Fruit fly (Drosophila melanogaster) whole organism, embryonic: ENCODE data around the gene Cnb.

Source experiments
- CG10321 ChIP-seq: fragments of 200-800 bp; sonication (Bioruptor generic); IDR thresholded peaks from 2 replicates; pipeline ENCODE4 v1.3.6; 2022; ENCODE audit warnings: missing biosample characterization, missing genetic modification characterization
- CG10431 ChIP-seq: fragments of 200-800 bp; sonication (Bioruptor generic); optimal IDR thresholded peaks from 3 replicates; lab custom pipeline; 2018; ENCODE audit warnings: missing biosample characterization, mild to moderate bottlenecking, missing genetic modification characterization
- CG10543 ChIP-seq: fragments of 200-800 bp; sonication (Bioruptor generic); optimal IDR thresholded peaks from 3 replicates; lab custom pipeline; 2017; ENCODE audit warnings: missing biosample characterization, mild to moderate bottlenecking, missing genetic modification characterization, moderate library complexity
- CG1233 ChIP-seq: fragments of 200-800 bp; sonication (Bioruptor generic); optimal IDR thresholded peaks from 4 replicates; lab custom pipeline; 2018; ENCODE audit warnings: missing biosample characterization, mild to moderate bottlenecking, missing genetic modification characterization
- CG13775 ChIP-seq: fragments of 200-800 bp; sonication (Bioruptor generic); optimal IDR thresholded peaks from 3 replicates; lab custom pipeline; 2017; ENCODE audit warnings: missing biosample characterization, mild to moderate bottlenecking, missing genetic modification characterization
- CG14860 ChIP-seq: fragments of 200-800 bp; sonication (Bioruptor generic); IDR thresholded peaks from 3 replicates; pipeline ENCODE4 v1.3.6; 2022; ENCODE audit warnings: missing biosample characterization, missing genetic modification characterization; ENCODE audit not compliant: partially characterized antibody
- CG17802 ChIP-seq: fragments of 200-800 bp; sonication (Bioruptor generic); optimal IDR thresholded peaks from 2 replicates; lab custom pipeline; 2018; ENCODE audit warnings: missing biosample characterization, mild to moderate bottlenecking, missing genetic modification characterization, moderate library complexity
- CG2889 ChIP-seq: fragments of 200-800 bp; sonication (Bioruptor generic); IDR thresholded peaks from 3 replicates; pipeline ENCODE4 v1.3.6; 2022; ENCODE audit warnings: missing biosample characterization, missing genetic modification characterization
- CG30431 ChIP-seq: fragments of 200-800 bp; sonication (Bioruptor generic); optimal IDR thresholded peaks from 2 replicates; lab custom pipeline; 2017; ENCODE audit warnings: missing biosample characterization, missing genetic modification characterization
- CG4404 ChIP-seq: fragments of 200-800 bp; sonication (Bioruptor generic); IDR thresholded peaks from 2 replicates; pipeline ENCODE4 v1.3.6; 2022; ENCODE audit warnings: missing biosample characterization, missing genetic modification characterization
- CG7987 ChIP-seq: fragments of 200-800 bp; sonication (Bioruptor generic); optimal IDR thresholded peaks from 2 replicates; lab custom pipeline; 2018; ENCODE audit warnings: missing biosample characterization, mild to moderate bottlenecking, missing genetic modification characterization, moderate library complexity
- CG8478 ChIP-seq: fragments of >200 bp; optimal IDR thresholded peaks from 2 replicates; lab custom pipeline; 2018
- Dad ChIP-seq: fragments of 200-800 bp; sonication (Bioruptor generic); optimal IDR thresholded peaks from 3 replicates; lab custom pipeline; 2016; ENCODE audit warnings: missing biosample characterization, missing genetic modification characterization
- Ets65A ChIP-seq: fragments of 200-800 bp; sonication (Bioruptor generic); peaks from one replicate; lab custom pipeline; 2016; ENCODE audit warnings: missing biosample characterization, missing genetic modification characterization
- Ets97D ChIP-seq: fragments of 200-800 bp; sonication (Bioruptor generic); optimal IDR thresholded peaks from 3 replicates; lab custom pipeline; 2016; ENCODE audit warnings: missing biosample characterization, missing genetic modification characterization
- Fer3 ChIP-seq: fragments of 200-800 bp; sonication (Bioruptor generic); optimal IDR thresholded peaks from 2 replicates; lab custom pipeline; 2018; ENCODE audit warnings: missing biosample characterization, mild to moderate bottlenecking, missing genetic modification characterization, moderate library complexity
- HHEX ChIP-seq: fragments of 200-800 bp; sonication (Bioruptor generic); optimal IDR thresholded peaks from 3 replicates; lab custom pipeline; 2017; ENCODE audit warnings: missing biosample characterization, mild to moderate bottlenecking, missing genetic modification characterization, missing genetic modification reagents
- HLH4C ChIP-seq: fragments of 200-800 bp; sonication (Bioruptor generic); IDR thresholded peaks from 3 replicates; pipeline ENCODE4 v1.3.6; 2022; ENCODE audit warnings: missing biosample characterization, missing genetic modification characterization; ENCODE audit not compliant: partially characterized antibody
- Hsf ChIP-seq: fragments of 200-800 bp; sonication (Bioruptor generic); optimal IDR thresholded peaks from 3 replicates; lab custom pipeline; 2016; ENCODE audit warnings: missing biosample characterization, missing genetic modification characterization
- Kr ChIP-seq: fragments of 200-800 bp; sonication (Bioruptor generic); optimal IDR thresholded peaks from 2 replicates; lab custom pipeline; 2017; ENCODE audit warnings: missing biosample characterization, mild to moderate bottlenecking, missing genetic modification characterization
- Myb ChIP-seq: fragments of 200-800 bp; sonication (Bioruptor generic); optimal IDR thresholded peaks from 2 replicates; lab custom pipeline; 2016; ENCODE audit warnings: missing biosample characterization, missing genetic modification characterization
- NC2α ChIP-seq: fragments of 200-800 bp; sonication (Bioruptor generic); optimal IDR thresholded peaks from 2 replicates; lab custom pipeline; 2016; ENCODE audit warnings: missing biosample characterization, missing genetic modification characterization
- Opbp ChIP-seq: fragments of 200-800 bp; sonication (Bioruptor generic); IDR thresholded peaks from 3 replicates; pipeline ENCODE4 v1.3.6; 2022; ENCODE audit warnings: missing biosample characterization, missing genetic modification characterization; ENCODE audit not compliant: partially characterized antibody
- ap ChIP-seq: fragments of 200-800 bp; sonication (Bioruptor generic); IDR thresholded peaks from 2 replicates; pipeline ENCODE4 v1.3.6; 2022; ENCODE audit warnings: missing biosample characterization, missing genetic modification characterization
- crol ChIP-seq: fragments of 200-800 bp; sonication (Bioruptor generic); IDR thresholded peaks from 2 replicates; pipeline ENCODE4 v1.3.6; 2022; ENCODE audit warnings: missing biosample characterization, missing genetic modification characterization
- fu2 ChIP-seq: fragments of 200-800 bp; sonication (Bioruptor generic); optimal IDR thresholded peaks from 2 replicates; lab custom pipeline; 2016; ENCODE audit warnings: missing biosample characterization, missing genetic modification characterization
- gcm2 ChIP-seq: fragments of 200-800 bp; sonication (Bioruptor generic); optimal IDR thresholded peaks from 2 replicates; lab custom pipeline; 2016; ENCODE audit warnings: missing biosample characterization, missing genetic modification characterization
- ham ChIP-seq: fragments of 200-800 bp; sonication (Bioruptor generic); IDR thresholded peaks from 2 replicates; pipeline ENCODE4 v1.3.6; 2022; ENCODE audit warnings: missing biosample characterization, missing genetic modification characterization
- hb ChIP-seq: fragments of 200-800 bp; sonication (Bioruptor generic); IDR thresholded peaks from 3 replicates; pipeline ENCODE4 v1.3.6; 2022; ENCODE audit warnings: missing biosample characterization, missing genetic modification characterization; ENCODE audit not compliant: partially characterized antibody
- hkb ChIP-seq, 2 experiments: fragments of 200-800 bp in 1 of 2; fragments of >200 bp in 1 of 2; sonication (Bioruptor generic) in 1 of 2; IDR thresholded peaks in 1 of 2; optimal IDR thresholded peaks in 1 of 2; 2 replicates each; pipeline versions ENCODE4 v1.3.6 to Lab custom; 2017 to 2022; ENCODE audit warnings: missing biosample characterization in 1 of 2, missing genetic modification characterization in 1 of 2
- lab ChIP-seq: fragments of 200-800 bp; sonication (Bioruptor generic); optimal IDR thresholded peaks from 3 replicates; lab custom pipeline; 2017; ENCODE audit warnings: missing biosample characterization, missing genetic modification characterization, mild to moderate bottlenecking, moderate library complexity, missing genetic modification reagents
- mld ChIP-seq: fragments of 200-800 bp; sonication (Bioruptor generic); IDR thresholded peaks from 3 replicates; pipeline ENCODE4 v1.3.6; 2022; ENCODE audit warnings: missing biosample characterization, missing genetic modification characterization; ENCODE audit not compliant: partially characterized antibody
- nerfin-2 ChIP-seq: fragments of 200-800 bp; sonication (Bioruptor generic); IDR thresholded peaks from 2 replicates; pipeline ENCODE4 v1.3.6; 2022; ENCODE audit warnings: missing biosample characterization, missing genetic modification characterization; ENCODE audit not compliant: partially characterized antibody
- pan ChIP-seq, 4 experiments: fragments of >200 bp in 3 of 4; fragments of 200-800 bp in 1 of 4; sonication (Bioruptor generic) in 1 of 4; optimal IDR thresholded peaks in 3 of 4; IDR thresholded peaks in 1 of 4; 2 replicates each; pipeline versions ENCODE4 v1.3.6 to Lab custom; 2017 to 2022; ENCODE audit warnings: missing biosample characterization in 2 of 4, missing genetic modification characterization in 2 of 4, mixed read lengths in 1 of 4
- pb ChIP-seq: fragments of 200-800 bp; sonication (Bioruptor generic); optimal IDR thresholded peaks from 3 replicates; lab custom pipeline; 2016; ENCODE audit warnings: missing biosample characterization, missing genetic modification characterization
- repo ChIP-seq: fragments of 200-800 bp; sonication (Bioruptor generic); optimal IDR thresholded peaks from 2 replicates; lab custom pipeline; 2016; ENCODE audit warnings: missing biosample characterization, missing genetic modification characterization
- run ChIP-seq: fragments of 200-800 bp; sonication (Bioruptor generic); optimal IDR thresholded peaks from 3 replicates; lab custom pipeline; 2018; ENCODE audit warnings: missing biosample characterization, mild to moderate bottlenecking, missing genetic modification characterization
- shn ChIP-seq: fragments of 200-800 bp; sonication (Bioruptor generic); optimal IDR thresholded peaks from 3 replicates; lab custom pipeline; 2016; ENCODE audit warnings: missing biosample characterization, missing genetic modification characterization
- tna ChIP-seq: fragments of 200-800 bp; sonication (Bioruptor generic); IDR thresholded peaks from 2 replicates; pipeline ENCODE4 v1.3.6; 2022; ENCODE audit warnings: missing biosample characterization, missing genetic modification characterization; ENCODE audit not compliant: partially characterized antibody
- trh ChIP-seq: fragments of 200-800 bp; sonication (Bioruptor generic); optimal IDR thresholded peaks from 2 replicates; lab custom pipeline; 2016; ENCODE audit warnings: missing biosample characterization, missing genetic modification characterization
- vfl ChIP-seq: fragments of 200-800 bp; sonication (Bioruptor generic); optimal IDR thresholded peaks from 2 replicates; lab custom pipeline; 2016; ENCODE audit warnings: missing biosample characterization, missing genetic modification characterization
- zf30C ChIP-seq: fragments of 200-800 bp; sonication (Bioruptor generic); optimal IDR thresholded peaks from 3 replicates; lab custom pipeline; 2018; ENCODE audit warnings: missing biosample characterization, mild to moderate bottlenecking, missing genetic modification characterization

Gene Cnb

dm6 chr3L:1947463-1948126 is at the start of gene Cnb, which contains the start of gene mu2 (continued):
- TF ChIP-seq shn (GFP tag; lab: Kevin White, UChicago), result peak; percentile 15
- TF ChIP-seq Hsf (GFP tag; lab: Kevin White, UChicago), result peak; percentile 22
- no peak for TF ChIP-seq trh (GFP tag; lab: Kevin White, UChicago)
- no peak for TF ChIP-seq Myb (GFP tag; lab: Kevin White, UChicago)
- no peak for TF ChIP-seq HHEX (GFP tag; lab: Kevin White, UChicago)
- peak; percentile 19 for TF ChIP-seq fu2 (GFP tag; lab: Kevin White, UChicago)
- TF ChIP-seq ham (GFP tag; lab: Robert Waterston, UW), result no peak
- no peak for TF ChIP-seq vfl
- TF ChIP-seq HLH4C (GFP tag; lab: Robert Waterston, UW), result peak; percentile 72
- TF ChIP-seq Opbp (GFP tag; lab: Robert Waterston, UW), result peak; percentile 78; the same call in 2 of the 3 replicates
- peak; percentile 51 for TF ChIP-seq Ets97D (GFP tag; lab: Kevin White, UChicago)
- TF ChIP-seq CG13775 (GFP tag; lab: Kevin White, UChicago), result peak; percentile 35
- no peak for TF ChIP-seq CG1233 (GFP tag; lab: Kevin White, UChicago)
- no peak for TF ChIP-seq CG8478
- TF ChIP-seq CG10431 (GFP tag; lab: Kevin White, UChicago), result no peak
- peak; percentile 21; the same call in 1 of the 2 replicates for TF ChIP-seq tna
- 0 out of 2 replicates have a peak, but pooled peaks have one; percentile 32 for TF ChIP-seq CG10321 (GFP tag; lab: Robert Waterston, UW)
- no peak for TF ChIP-seq pan (optimal IDR thresholded peaks at IDR 0.05; lab: Kevin White, UChicago)
- no peak for TF ChIP-seq pan (GFP tag; optimal IDR thresholded peaks at IDR 0.05 in 1 of 2, IDR thresholded peaks at IDR 0.05 in 1 of 2)
- TF ChIP-seq CG30431 (GFP tag; lab: Kevin White, UChicago), result no peak
- no peak for TF ChIP-seq pb (GFP tag; lab: Kevin White, UChicago)
- no peak for TF ChIP-seq NC2α (GFP tag; lab: Kevin White, UChicago)
- peak; percentile 25 for TF ChIP-seq hkb (optimal IDR thresholded peaks at IDR 0.05; lab: Kevin White, UChicago)
- no peak for TF ChIP-seq hkb (GFP tag; IDR thresholded peaks at IDR 0.05; lab: Robert Waterston, UW)
- TF ChIP-seq CG2889 (GFP tag; lab: Robert Waterston, UW), result no peak
- TF ChIP-seq crol (GFP tag; lab: Robert Waterston, UW), result peak; percentile 96
- TF ChIP-seq, all 482 proteins: peak for 101

dm6 chr3L:1897709-1898108 is 49.7 kb upstream of the Cnb start:
- no peak for TF ChIP-seq run (tag; lab: Kevin White, UChicago)
- TF ChIP-seq Ets65A (GFP tag; lab: Kevin White, UChicago), result peak; percentile 0

- no peak for TF ChIP-seq gcm2 (GFP tag; lab: Kevin White, UChicago)
- no peak for TF ChIP-seq CG14860
- TF ChIP-seq Fer3 (tag; lab: Kevin White, UChicago), result no peak
- TF ChIP-seq ap (GFP tag; lab: Robert Waterston, UW), result no peak
- no peak for TF ChIP-seq hb (GFP tag; lab: Robert Waterston, UW)
- no peak for TF ChIP-seq CG17802
- TF ChIP-seq Kr (GFP tag; lab: Kevin White, UChicago), result no peak
- TF ChIP-seq CG10543, result no peak
- no peak for TF ChIP-seq mld (GFP tag; lab: Robert Waterston, UW)
- no peak for TF ChIP-seq CG4404 (GFP tag; lab: Robert Waterston, UW)
- no peak for TF ChIP-seq repo (GFP tag; lab: Kevin White, UChicago)
- no peak for TF ChIP-seq lab (GFP tag; lab: Kevin White, UChicago)
- no peak for TF ChIP-seq CG7987 (GFP tag; lab: Kevin White, UChicago)
- TF ChIP-seq zf30C, result no peak
- no peak for TF ChIP-seq nerfin-2 (GFP tag; lab: Robert Waterston, UW)
- no peak for TF ChIP-seq Dad (GFP tag; lab: Kevin White, UChicago)
Observed at dm6 chr3L:1899616-1900015, 47.7 kb upstream of the Cnb start.
